Worm (Caenorhabditis elegans) whole organism, young adult: ENCODE measurements around the gene srxa-2.

Experiments
- B0261.1 ChIP-seq: sonication (generic microtip); optimal IDR thresholded peaks from 2 replicates; lab custom pipeline; 2016; ENCODE audit warnings: mild to moderate bottlenecking, missing genetic modification characterization, moderate library complexity, missing compliant biosample characterization
- C17E4.6 ChIP-seq: fragments of 200-800 bp; sonication (Bioruptor generic); IDR thresholded peaks from 2 replicates; pipeline ENCODE4 v1.3.6; 2022; ENCODE audit warnings: missing genetic modification reagents, missing genetic modification characterization, missing compliant biosample characterization
- D2030.7 ChIP-seq: fragments of 200-800 bp; sonication (Bioruptor generic); IDR thresholded peaks from 2 replicates; pipeline ENCODE4 v1.3.6; 2022; ENCODE audit warnings: missing genetic modification reagents, missing genetic modification characterization, missing compliant biosample characterization
- F10E7.11 ChIP-seq: sonication (generic microtip); optimal IDR thresholded peaks from 2 replicates; lab custom pipeline; 2017; ENCODE audit warnings: mild to moderate bottlenecking, missing genetic modification characterization, moderate library complexity, missing compliant biosample characterization
- F33H1.4 ChIP-seq: fragments of 200-800 bp; sonication (Bioruptor generic); IDR thresholded peaks from 2 replicates; pipeline ENCODE4 v1.3.6; 2022; ENCODE audit warnings: missing genetic modification reagents, missing genetic modification characterization, missing compliant biosample characterization
- F55B11.4 ChIP-seq: sonication (generic microtip); optimal IDR thresholded peaks from 2 replicates; lab custom pipeline; 2016; ENCODE audit warnings: missing compliant biosample characterization, missing genetic modification characterization, borderline replicate concordance; ENCODE audit not compliant: insufficient read depth
- F57C9.4 ChIP-seq: sonication (generic microtip); optimal IDR thresholded peaks from 2 replicates; lab custom pipeline; 2017; ENCODE audit warnings: mild to moderate bottlenecking, missing genetic modification characterization, missing compliant biosample characterization
- K12H6.12 ChIP-seq: fragments of 200-800 bp; sonication (Bioruptor generic); optimal IDR thresholded peaks from 2 replicates; lab custom pipeline; 2018; ENCODE audit warnings: mild to moderate bottlenecking, missing genetic modification characterization, missing compliant biosample characterization
- Y53F4B.3 ChIP-seq: fragments of 200-800 bp; sonication (Bioruptor generic); IDR thresholded peaks from 2 replicates; pipeline ENCODE4 v1.3.6; 2022; ENCODE audit warnings: missing genetic modification reagents, missing genetic modification characterization, missing compliant biosample characterization
- Y67H2A.10 ChIP-seq: fragments of 200-800 bp; sonication (Bioruptor generic); conservative IDR thresholded peaks from 2 replicates; pipeline ENCODE4 v1.3.6; 2022; ENCODE audit warnings: missing genetic modification reagents, missing genetic modification characterization, missing compliant biosample characterization
- aptf-3 ChIP-seq: fragments of 200-800 bp; sonication (Bioruptor generic); IDR thresholded peaks from 2 replicates; pipeline ENCODE4 v1.3.6; 2022; ENCODE audit warnings: missing genetic modification characterization, missing compliant biosample characterization
- attf-5 ChIP-seq: fragments of 200-800 bp; sonication (Bioruptor generic); optimal IDR thresholded peaks from 2 replicates; lab custom pipeline; 2018; ENCODE audit warnings: mild to moderate bottlenecking, missing genetic modification characterization, missing compliant biosample characterization
- bed-1 ChIP-seq: fragments of 200-800 bp; sonication (Bioruptor generic); IDR thresholded peaks from 2 replicates; pipeline ENCODE4 v1.3.6; 2022; ENCODE audit warnings: missing genetic modification reagents, missing genetic modification characterization, missing compliant biosample characterization
- bed-2 ChIP-seq: fragments of 200-800 bp; sonication (Bioruptor generic); IDR thresholded peaks from 2 replicates; pipeline ENCODE4 v1.3.6; 2022; ENCODE audit warnings: missing genetic modification reagents, missing genetic modification characterization, missing compliant biosample characterization
- cebp-2 ChIP-seq: fragments of 200-800 bp; sonication (Bioruptor generic); IDR thresholded peaks from 2 replicates; pipeline ENCODE4 v1.3.6; 2022; ENCODE audit warnings: missing genetic modification characterization, missing compliant biosample characterization
- ceh-100 ChIP-seq: fragments of 200-800 bp; sonication (Bioruptor generic); IDR thresholded peaks from 2 replicates; pipeline ENCODE4 v1.3.6; 2022; ENCODE audit warnings: missing genetic modification reagents, missing genetic modification characterization, missing compliant biosample characterization
- die-1 ChIP-seq: sonication (generic microtip); optimal IDR thresholded peaks from 2 replicates; lab custom pipeline; 2016; ENCODE audit warnings: missing genotype, mild to moderate bottlenecking, missing genetic modification characterization, missing compliant biosample characterization
- dox-1 ChIP-seq: fragments of 200-800 bp; sonication (Bioruptor generic); IDR thresholded peaks from 2 replicates; pipeline ENCODE4 v1.3.6; 2022; ENCODE audit warnings: missing genetic modification reagents, missing genetic modification characterization, missing compliant biosample characterization
- egl-44 ChIP-seq: fragments of 200-800 bp; sonication (Bioruptor generic); IDR thresholded peaks from 2 replicates; pipeline ENCODE4 v1.3.6; 2022; ENCODE audit warnings: missing genetic modification reagents, missing genetic modification characterization, missing compliant biosample characterization
- him-1 ChIP-seq: sonication (generic microtip); optimal IDR thresholded peaks from 2 replicates; lab custom pipeline; 2016; ENCODE audit warnings: missing genotype, missing genetic modification reagents, missing genetic modification characterization, missing compliant biosample characterization
- hlh-12 ChIP-seq: sonication (generic microtip); optimal IDR thresholded peaks from 2 replicates; lab custom pipeline; 2016; ENCODE audit warnings: missing genetic modification characterization, missing compliant biosample characterization
- hlh-26 ChIP-seq: fragments of 200-800 bp; sonication (Bioruptor generic); conservative IDR thresholded peaks from 2 replicates; pipeline ENCODE4 v1.3.6; 2022; ENCODE audit warnings: missing genetic modification reagents, missing genetic modification characterization, missing compliant biosample characterization
- hrde-1 ChIP-seq: sonication (generic microtip); optimal IDR thresholded peaks from 2 replicates; lab custom pipeline; 2016; ENCODE audit warnings: missing genetic modification characterization, mild to moderate bottlenecking, missing compliant biosample characterization, moderate library complexity, missing genotype, missing genetic modification reagents, borderline replicate concordance
- lag-1 ChIP-seq: fragments of 200-800 bp; sonication (Bioruptor generic); IDR thresholded peaks from 2 replicates; pipeline ENCODE4 v1.3.6; 2022; ENCODE audit warnings: missing genetic modification reagents, missing genetic modification characterization, missing compliant biosample characterization
- lin-35 ChIP-seq, 3 experiments: fragments of 150-350 bp in 2 of 3; sonication (generic microtip) in 1 of 3; optimal IDR thresholded peaks; 2 replicates each; lab custom pipeline; 2014 to 2018; ENCODE audit warnings: missing biosample characterization in 3 of 3, missing genetic modification characterization in 3 of 3, missing genetic modification reagents in 3 of 3
- madf-10 ChIP-seq: sonication (generic microtip); optimal IDR thresholded peaks from 2 replicates; lab custom pipeline; 2016; ENCODE audit warnings: mild to moderate bottlenecking, missing genetic modification characterization, missing compliant biosample characterization
- madf-8 ChIP-seq: fragments of 200-800 bp; sonication (Bioruptor generic); conservative IDR thresholded peaks from 2 replicates; pipeline ENCODE4 v1.3.6; 2022; ENCODE audit warnings: missing genetic modification reagents, missing genetic modification characterization, missing compliant biosample characterization
- mes-4 ChIP-seq: sonication (generic microtip); optimal IDR thresholded peaks from 2 replicates; lab custom pipeline; 2016; ENCODE audit warnings: missing genotype, missing genetic modification characterization, missing compliant biosample characterization
- nfya-2 ChIP-seq: fragments of 200-800 bp; sonication (Bioruptor generic); IDR thresholded peaks from 2 replicates; pipeline ENCODE4 v1.3.6; 2022; ENCODE audit warnings: missing genetic modification reagents, missing genetic modification characterization, missing compliant biosample characterization
- nhr-120 ChIP-seq: fragments of 200-800 bp; sonication (Bioruptor generic); IDR thresholded peaks from 2 replicates; pipeline ENCODE4 v1.3.6; 2022; ENCODE audit warnings: missing genetic modification characterization, missing compliant biosample characterization
- repo-1 ChIP-seq: sonication (generic microtip); optimal IDR thresholded peaks from 2 replicates; lab custom pipeline; 2017; ENCODE audit warnings: mild to moderate bottlenecking, missing genetic modification characterization, missing compliant biosample characterization
- sdz-38 ChIP-seq: sonication (generic microtip); optimal IDR thresholded peaks from 2 replicates; lab custom pipeline; 2016; ENCODE audit warnings: missing genotype, missing genetic modification characterization, missing compliant biosample characterization
- snpc-1.3 ChIP-seq: sonication (generic microtip); optimal IDR thresholded peaks from 2 replicates; lab custom pipeline; 2017; ENCODE audit warnings: missing genetic modification characterization, mild to moderate bottlenecking, missing compliant biosample characterization, antibody characterized with exemption, moderate library complexity, missing genotype, missing genetic modification reagents; ENCODE audit not compliant: insufficient read depth
- unc-130 ChIP-seq: sonication (generic microtip); optimal IDR thresholded peaks from 2 replicates; lab custom pipeline; 2016; ENCODE audit warnings: missing genetic modification reagents, missing genetic modification characterization, missing compliant biosample characterization
- zfh-2 ChIP-seq: fragments of 200-800 bp; sonication (Bioruptor generic); conservative IDR thresholded peaks from 2 replicates; pipeline ENCODE4 v1.3.6; 2022; ENCODE audit warnings: missing genetic modification reagents, missing genetic modification characterization, missing compliant biosample characterization
- zim-3 ChIP-seq: sonication (generic microtip); optimal IDR thresholded peaks from 2 replicates; lab custom pipeline; 2017; ENCODE audit warnings: mild to moderate bottlenecking, missing genetic modification characterization, moderate library complexity, missing compliant biosample characterization
- ztf-22 ChIP-seq: fragments of 200-800 bp; sonication (Bioruptor generic); optimal IDR thresholded peaks from 2 replicates; lab custom pipeline; 2018; ENCODE audit warnings: mild to moderate bottlenecking, missing genetic modification characterization, moderate library complexity, missing compliant biosample characterization
- ztf-28 ChIP-seq: fragments of 200-800 bp; sonication (Bioruptor generic); IDR thresholded peaks from 2 replicates; pipeline ENCODE4 v1.3.6; 2022; ENCODE audit warnings: missing genetic modification reagents, missing genetic modification characterization, missing compliant biosample characterization
- ztf-6 ChIP-seq: fragments of 200-800 bp; sonication (Bioruptor generic); IDR thresholded peaks from 2 replicates; pipeline ENCODE4 v1.3.6; 2022; ENCODE audit warnings: missing genetic modification reagents, missing genetic modification characterization, missing compliant biosample characterization

Gene srxa-2

ce11 chrIV:9444417-9445026, 21.3 kb downstream of the srxa-2 start (continued):
- TF ChIP-seq repo-1 (peak; percentile 88), D2030.7 (GFP tag; lab: Robert Waterston, UW) (peak; percentile 96), F57C9.4 (tag; lab: Kevin White, UChicago) (no peak), ztf-28 (GFP tag; lab: Robert Waterston, UW) (0 out of 2 replicates have a peak, but pooled peaks have one; percentile 66), unc-130 (peak; percentile 48), attf-5 (GFP tag; lab: Kevin White, UChicago) (peak; percentile 84), K12H6.12 (tag; lab: Kevin White, UChicago) (peak; percentile 83), madf-8 (peak; percentile 49), sdz-38 (tag; lab: Kevin White, UChicago) (no peak), snpc-1.3 (tag; lab: Kevin White, UChicago) (peak; percentile 91), ztf-22 (no peak), lin-35 (GFP tag; optimal IDR thresholded peaks at IDR 0.05; lab: Kevin White, UChicago) (peak in 1 of 3 experiments; percentile 81), C17E4.6 (GFP tag; lab: Robert Waterston, UW) (peak; percentile 65), nhr-120 (GFP tag; lab: Robert Waterston, UW) (no peak), cebp-2 (GFP tag; lab: Robert Waterston, UW) (0 out of 2 replicates have a peak, but pooled peaks have one; percentile 22), madf-10 (tag; lab: Kevin White, UChicago) (peak; percentile 84), F10E7.11 (no peak), hrde-1 (tag; lab: Kevin White, UChicago) (peak; percentile 31), Y67H2A.10 (GFP tag; lab: Robert Waterston, UW) (peak; percentile 77; the same call in 1 of the 2 replicates), F33H1.4 (GFP tag; lab: Robert Waterston, UW) (peak; percentile 71), egl-44 (GFP tag; lab: Robert Waterston, UW) (peak; percentile 81), lag-1 (GFP tag; lab: Robert Waterston, UW) (no peak), bed-2 (GFP tag; lab: Robert Waterston, UW) (0 out of 2 replicates have a peak, but pooled peaks have one; percentile 11), dox-1 (peak; percentile 96), B0261.1 (tag; lab: Kevin White, UChicago) (peak; percentile 39), nfya-2 (GFP tag; lab: Robert Waterston, UW) (0 out of 2 replicates have a peak, but pooled peaks have one; percentile 66), mes-4 (no peak), aptf-3 (no peak), hlh-12 (no peak), zfh-2 (GFP tag; lab: Robert Waterston, UW) (no peak), F55B11.4 (tag; lab: Kevin White, UChicago) (no peak), Y53F4B.3 (GFP tag; lab: Robert Waterston, UW) (peak; percentile 74; the same call in 1 of the 2 replicates), ceh-100 (GFP tag; lab: Robert Waterston, UW) (peak; percentile 84)

ce11 chrIV:9445407-9445806, 22.2 kb downstream of the srxa-2 start, which contains the start of gene hsp-12.3:
TSS of gene hsp-12.3 (minus strand) at chrIV:9445507.
- TF ChIP-seq nfya-2 (GFP tag; lab: Robert Waterston, UW) (no peak), hlh-26 (GFP tag; lab: Robert Waterston, UW) (no peak), die-1 (tag; lab: Kevin White, UChicago) (no peak), him-1 (tag; lab: Kevin White, UChicago) (no peak), ztf-6 (no peak), bed-1 (GFP tag; lab: Robert Waterston, UW) (no peak), zim-3 (tag; lab: Kevin White, UChicago) (no peak)
